Worm (Caenorhabditis elegans) whole organism, L2 larva: ENCODE results near the gene hmp-1.

ENCODE experiments used
- F13H6.1 ChIP-seq: sonication (generic microtip); optimal IDR thresholded peaks from 2 replicates; lab custom pipeline; 2016; ENCODE audit warnings: missing genetic modification characterization, missing compliant biosample characterization
- blmp-1 ChIP-seq: sonication (generic microtip); optimal IDR thresholded peaks from 2 replicates; lab custom pipeline; 2017; ENCODE audit warnings: missing genetic modification characterization, mild to moderate bottlenecking, missing compliant biosample characterization, antibody characterized with exemption, moderate library complexity; ENCODE audit not compliant: insufficient read depth
- nhr-10 ChIP-seq: sonication (generic microtip); optimal IDR thresholded peaks from 2 replicates; lab custom pipeline; 2017; ENCODE audit warnings: missing biosample characterization, missing genetic modification characterization
- nhr-25 ChIP-seq: fragments of 150-350 bp; sonication (generic microtip); optimal IDR thresholded peaks from 3 replicates; lab custom pipeline; 2014; ENCODE audit warnings: missing biosample characterization, missing genetic modification characterization
- snpc-4 ChIP-seq: fragments of 150-350 bp; optimal IDR thresholded peaks from 2 replicates; lab custom pipeline; 2014; ENCODE audit warnings: missing biosample characterization, missing genetic modification characterization

ce11 chrV:11826967-11827366 is 18.7 kb upstream of the hmp-1 start, which contains the start of the genes mpst-1 and D2023.6:
- no peak for TF ChIP-seq F13H6.1 (tag; lab: Kevin White, UChicago)
- TF ChIP-seq blmp-1: no peak
- no peak for TF ChIP-seq nhr-10
- TF ChIP-seq nhr-25 (tag; lab: Kevin White, UChicago): no peak
- no peak for TF ChIP-seq snpc-4 (tag; lab: Kevin White, UChicago)
